Worm (Caenorhabditis elegans): ENCODE measurements around the gene K03A11.1.

The K03A11.1 gene

DNA sequence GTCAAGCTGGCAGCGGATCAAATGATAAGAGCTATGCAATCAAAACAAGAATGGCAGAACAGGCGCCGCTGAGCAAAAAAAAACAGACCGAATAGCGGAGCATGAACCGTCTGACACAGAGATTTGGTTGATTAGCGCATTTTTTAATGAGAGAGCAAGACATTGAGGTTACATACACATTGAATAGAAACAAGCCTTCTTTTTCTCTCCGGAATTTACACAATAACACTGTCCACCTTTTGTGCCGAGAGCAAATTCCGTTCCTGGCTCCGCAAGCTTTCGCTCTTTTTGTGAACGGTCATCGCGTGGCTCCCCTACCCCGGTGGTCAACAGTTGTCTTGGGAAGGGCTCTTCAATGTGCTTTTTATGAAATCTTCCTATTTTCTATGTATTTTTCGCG is 4.1 kb downstream of the K03A11.1 start, which contains the start of gene K03A11.6:
K03A11.6 (plus strand) TSS at position 301 of the 400 bp plus-strand sequence.
- TF ChIP-seq ceh-43 (GFP tag; optimal IDR thresholded peaks at IDR 0.05) (no peak), elt-3 (tag; optimal IDR thresholded peaks at IDR 0.05) (no peak), ceh-39 (tag; optimal IDR thresholded peaks at IDR 0.05) (no peak), nhr-2 (tag; optimal IDR thresholded peaks at IDR 0.05) (no peak), ham-2 (GFP tag; optimal IDR thresholded peaks at IDR 0.05) (no peak), hlh-1 (tag; optimal IDR thresholded peaks at IDR 0.05) (no peak), nhr-28 (tag; optimal IDR thresholded peaks at IDR 0.05) (no peak), M03D4.4 (tag; optimal IDR thresholded peaks at IDR 0.05) (no peak), bed-3 (GFP tag; optimal IDR thresholded peaks at IDR 0.05) (no peak)

DNA sequence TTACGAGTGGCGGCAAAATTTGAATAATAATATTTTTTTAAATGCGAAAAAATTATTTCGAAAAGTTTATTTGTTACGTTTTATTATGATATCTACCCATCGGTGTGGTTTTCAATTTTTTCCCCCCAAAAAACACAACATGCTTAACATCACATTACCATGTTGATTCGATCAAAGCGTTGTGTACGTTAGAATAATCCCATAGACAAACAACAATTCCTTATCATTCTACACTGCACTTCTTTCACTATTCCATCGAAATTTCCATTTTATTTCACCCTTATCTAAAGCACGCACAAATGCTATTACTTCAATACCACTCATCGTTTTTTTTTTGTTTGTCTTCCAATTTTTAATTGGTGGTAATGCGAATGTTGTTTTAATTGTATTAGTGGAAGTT is 8.5 kb downstream of the K03A11.1 start:
- no peak for TF ChIP-seq ceh-43 (GFP tag; optimal IDR thresholded peaks at IDR 0.05)
- no peak for TF ChIP-seq nhr-28 (tag; optimal IDR thresholded peaks at IDR 0.05)
- no peak for TF ChIP-seq ces-1 (GFP tag; optimal IDR thresholded peaks at IDR 0.05)
- no peak for TF ChIP-seq nhr-2 (tag; optimal IDR thresholded peaks at IDR 0.05)
- no peak for TF ChIP-seq nhr-12 (tag; optimal IDR thresholded peaks at IDR 0.05)
- TF ChIP-seq flh-1 (GFP tag; optimal IDR thresholded peaks at IDR 0.05) = no peak
- TF ChIP-seq unc-120 (tag; optimal IDR thresholded peaks at IDR 0.05; ENCODE audit: poor library complexity, severe bottlenecking) = no peak
- no peak for TF ChIP-seq lin-32 (GFP tag; optimal IDR thresholded peaks at IDR 0.05)
- TF ChIP-seq ham-2 (GFP tag; optimal IDR thresholded peaks at IDR 0.05) = no peak
- no peak for TF ChIP-seq elt-3 (tag; optimal IDR thresholded peaks at IDR 0.05)
- TF ChIP-seq unc-39 (tag; optimal IDR thresholded peaks at IDR 0.05) = no peak
- TF ChIP-seq ceh-39 (tag; optimal IDR thresholded peaks at IDR 0.05) = no peak
- TF ChIP-seq pha-4 (tag; optimal IDR thresholded peaks at IDR 0.05) = no peak

DNA sequence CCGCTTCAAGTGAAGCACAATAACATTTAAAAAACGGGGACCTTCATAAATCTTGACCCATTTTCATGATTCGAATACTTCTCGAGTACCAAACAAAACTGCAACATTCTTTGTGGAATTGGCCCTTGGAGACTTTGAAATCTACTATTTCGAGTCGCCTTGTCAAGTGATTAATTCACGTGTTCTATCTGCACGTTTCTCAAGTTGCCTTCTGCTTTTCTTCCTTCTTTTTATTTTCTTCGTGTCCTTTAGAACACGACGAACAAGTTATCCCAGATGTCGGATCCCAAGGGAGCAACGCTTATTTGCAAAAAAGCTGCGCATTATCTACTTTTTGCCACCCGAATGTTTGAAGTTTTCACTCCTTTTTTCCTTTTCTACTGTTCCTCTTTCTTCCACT is 9.9 kb downstream of the K03A11.1 start:
- TF ChIP-seq nhr-76 (tag; optimal IDR thresholded peaks at IDR 0.05) = no peak
- TF ChIP-seq zip-8 (tag; optimal IDR thresholded peaks at IDR 0.05) = no peak
- TF ChIP-seq ceh-83 (GFP tag; optimal IDR thresholded peaks at IDR 0.05) = no peak
- TF ChIP-seq ham-2 (GFP tag; optimal IDR thresholded peaks at IDR 0.05) = no peak
- TF ChIP-seq mls-2 (tag; optimal IDR thresholded peaks at IDR 0.05) = no peak
- no peak for TF ChIP-seq ces-1 (GFP tag; optimal IDR thresholded peaks at IDR 0.05)
- no peak for TF ChIP-seq flh-1 (GFP tag; optimal IDR thresholded peaks at IDR 0.05)
- TF ChIP-seq lin-13 (tag; optimal IDR thresholded peaks at IDR 0.05) = no peak
- TF ChIP-seq nhr-237 (tag; optimal IDR thresholded peaks at IDR 0.05) = no peak
- TF ChIP-seq drap-1 (GFP tag; optimal IDR thresholded peaks at IDR 0.05) = no peak
- TF ChIP-seq nhr-2 (tag; optimal IDR thresholded peaks at IDR 0.05) = no peak
- no peak for TF ChIP-seq pha-4 (tag; optimal IDR thresholded peaks at IDR 0.05)

DNA sequence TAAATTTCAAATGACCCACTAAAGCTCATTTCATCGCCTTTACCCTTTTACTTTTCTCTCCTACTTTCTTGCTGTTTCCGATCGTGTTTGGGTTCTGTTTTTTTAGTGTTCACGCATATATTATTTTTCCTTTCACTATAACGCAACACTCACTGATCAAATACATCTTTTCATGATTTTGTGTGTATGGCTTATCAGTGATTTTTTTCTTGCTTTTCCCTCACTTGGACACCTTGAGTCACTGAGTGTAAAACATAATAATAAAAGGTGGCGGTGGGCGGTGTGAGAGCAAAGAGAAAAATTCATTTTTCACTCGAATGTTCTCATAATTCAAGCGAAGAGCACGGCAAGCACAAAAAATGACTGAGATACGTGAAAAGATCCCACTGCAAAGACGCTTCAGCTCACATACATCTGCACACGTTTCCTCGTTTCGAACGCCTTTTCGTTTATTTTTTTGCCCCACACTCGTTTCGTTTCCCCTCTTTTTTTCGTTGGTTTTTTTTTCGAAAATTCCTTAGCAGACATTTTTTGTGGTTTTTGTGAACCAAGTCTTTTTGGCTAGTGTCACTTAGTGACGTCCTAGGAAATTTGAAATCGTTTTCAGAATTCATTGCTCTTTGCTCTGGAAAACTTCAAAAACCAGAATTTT is 11.6 kb downstream of the K03A11.1 start, which contains the start of gene K03A11.5:
K03A11.5 (plus strand) TSS at position 602 of the 652 bp plus-strand sequence.
- TF ChIP-seq nhr-237 (tag; optimal IDR thresholded peaks at IDR 0.05) (no peak), M03D4.4 (tag; optimal IDR thresholded peaks at IDR 0.05) (no peak), sptf-1 (tag; optimal IDR thresholded peaks at IDR 0.05) (no peak), lin-13 (tag; optimal IDR thresholded peaks at IDR 0.05) (no peak), flh-1 (GFP tag; optimal IDR thresholded peaks at IDR 0.05) (no peak), nhr-28 (tag; optimal IDR thresholded peaks at IDR 0.05) (no peak), ztf-11 (tag; optimal IDR thresholded peaks at IDR 0.05) (no peak), nhr-12 (tag; optimal IDR thresholded peaks at IDR 0.05) (no peak), mab-5 (tag; optimal IDR thresholded peaks at IDR 0.05) (no peak), lsy-2 (tag; optimal IDR thresholded peaks at IDR 0.05) (no peak), ham-2 (GFP tag; optimal IDR thresholded peaks at IDR 0.05) (no peak), mep-1 (tag; optimal IDR thresholded peaks at IDR 0.05) (no peak), elt-1 (tag; optimal IDR thresholded peaks at IDR 0.05; ENCODE audit: borderline replicate concordance, insufficient read depth) (no peak), ceh-83 (GFP tag; optimal IDR thresholded peaks at IDR 0.05) (no peak), snpc-4 (tag; optimal IDR thresholded peaks at IDR 0.05) (no peak)

DNA sequence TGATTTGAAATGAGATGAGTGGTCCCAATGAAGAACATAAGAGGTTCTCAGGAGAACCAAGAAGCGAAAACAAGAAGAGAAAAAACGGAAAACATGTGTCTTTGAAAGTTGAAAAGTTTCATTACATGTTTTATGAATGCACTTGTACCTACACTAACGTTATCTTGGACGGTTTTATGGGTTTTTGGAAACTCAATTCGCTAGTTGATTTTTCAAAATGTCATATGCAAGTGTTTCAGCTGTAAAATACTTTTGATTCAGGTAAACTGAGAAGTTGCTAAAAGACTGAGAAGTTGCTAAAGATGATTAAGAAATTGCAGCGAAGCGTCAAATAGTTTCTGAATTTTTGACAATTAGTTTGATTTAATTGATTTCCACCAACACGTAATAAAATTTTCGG is 19.6 kb downstream of the K03A11.1 start, which contains the start of gene cpx-2:
cpx-2 (minus strand) TSS at position 101 of the 400 bp plus-strand sequence.
- TF ChIP-seq lin-13 (tag; optimal IDR thresholded peaks at IDR 0.05) (no peak), nhr-237 (tag; optimal IDR thresholded peaks at IDR 0.05) (no peak), unc-39 (tag; optimal IDR thresholded peaks at IDR 0.05) (no peak), ces-1 (GFP tag; optimal IDR thresholded peaks at IDR 0.05) (no peak), snpc-4 (tag; optimal IDR thresholded peaks at IDR 0.05) (no peak), ztf-11 (tag; optimal IDR thresholded peaks at IDR 0.05) (no peak), nhr-12 (tag; optimal IDR thresholded peaks at IDR 0.05) (no peak), mep-1 (tag; optimal IDR thresholded peaks at IDR 0.05) (no peak), unc-62 (GFP tag; optimal IDR thresholded peaks at IDR 0.05) (no peak), hlh-1 (tag; optimal IDR thresholded peaks at IDR 0.05) (no peak), drap-1 (GFP tag; optimal IDR thresholded peaks at IDR 0.05) (no peak), sptf-1 (tag; optimal IDR thresholded peaks at IDR 0.05) (no peak)
